Worm (Caenorhabditis elegans): ENCODE measurements around the gene atg-13.

Gene atg-13

ce11 chrIII:8163788-8164423 is 5.9 kb upstream of the atg-13 start, which contains the start of gene prp-8 (continued):
- TF ChIP-seq ztf-6 (GFP tag; IDR thresholded peaks at IDR 0.05) (no peak), ets-4 (GFP tag; optimal IDR thresholded peaks at IDR 0.05) (no peak), die-1 (tag; optimal IDR thresholded peaks at IDR 0.05) (no peak), rcor-1 (GFP tag; IDR thresholded peaks at IDR 0.05) (0 out of 2 replicates have a peak, but pooled peaks have one; percentile 37), sea-2 (GFP tag; IDR thresholded peaks at IDR 0.05) (no peak), snpc-4 (GFP tag; optimal IDR thresholded peaks at IDR 0.05) (peak; percentile 19), snpc-4 (tag; optimal IDR thresholded peaks at IDR 0.05) (peak in 3 of 4 experiments; percentile 37 to 59 (median 45)), akir-1 (GFP tag; optimal IDR thresholded peaks at IDR 0.05) (no peak), ceh-79 (tag; optimal IDR thresholded peaks at IDR 0.05) (no peak), B0336.3 (GFP tag; IDR thresholded peaks at IDR 0.05) (peak; percentile 34; the same call in 1 of the 2 replicates), hlh-26 (GFP tag; conservative IDR thresholded peaks at IDR 0.05) (no peak), gei-17 (GFP tag; optimal IDR thresholded peaks at IDR 0.05) (no peak), bed-1 (GFP tag; IDR thresholded peaks at IDR 0.05) (no peak), Y56A3A.18 (GFP tag; IDR thresholded peaks at IDR 0.05) (no peak), nhr-27 (tag; optimal IDR thresholded peaks at IDR 0.05) (no peak), F23B12.7 (tag; optimal IDR thresholded peaks at IDR 0.05; ENCODE audit: insufficient read depth) (peak; percentile 80), snpc-1.1 (tag; optimal IDR thresholded peaks at IDR 0.05; ENCODE audit: insufficient read depth) (no peak), ztf-26 (tag; optimal IDR thresholded peaks at IDR 0.05) (peak; percentile 39), attf-3 (GFP tag; conservative IDR thresholded peaks at IDR 0.05) (peak; percentile 99), D2030.7 (GFP tag; IDR thresholded peaks at IDR 0.05) (peak; percentile 46), lir-1 (GFP tag; conservative IDR thresholded peaks at IDR 0.05) (peak; percentile 67; the same call in 1 of the 2 replicates), ekl-4 (GFP tag; IDR thresholded peaks at IDR 0.05) (peak; percentile 51), zim-3 (tag; optimal IDR thresholded peaks at IDR 0.05) (no peak), nhr-90 (tag; optimal IDR thresholded peaks at IDR 0.05) (no peak), bed-2 (GFP tag; IDR thresholded peaks at IDR 0.05) (no peak), dox-1 (GFP tag; IDR thresholded peaks at IDR 0.05) (peak; percentile 84), efl-1 (GFP tag; optimal IDR thresholded peaks at IDR 0.05) (peak; percentile 74), dpl-1 (GFP tag; optimal IDR thresholded peaks at IDR 0.05) (peak; percentile 79), hmg-1.2 (GFP tag; IDR thresholded peaks at IDR 0.05) (peak; percentile 60), F52B5.7 (tag; optimal IDR thresholded peaks at IDR 0.05) (no peak), F55B11.4 (tag; optimal IDR thresholded peaks at IDR 0.05; ENCODE audit: borderline replicate concordance, insufficient read depth) (no peak), nhr-80 (tag; optimal IDR thresholded peaks at IDR 0.05) (peak; percentile 50), mel-28 (tag; optimal IDR thresholded peaks at IDR 0.05; ENCODE audit: borderline replicate concordance) (no peak), egrh-3 (GFP tag; IDR thresholded peaks at IDR 0.05) (peak; percentile 32; the same call in 1 of the 2 replicates), ceh-27 (GFP tag; optimal IDR thresholded peaks at IDR 0.05) (peak; percentile 91), ceh-40 (GFP tag; IDR thresholded peaks at IDR 0.05) (0 out of 2 replicates have a peak, but pooled peaks have one; percentile 5), mcd-1 (GFP tag; IDR thresholded peaks at IDR 0.05) (peak; percentile 76), attf-5 (GFP tag; optimal IDR thresholded peaks at IDR 0.05) (peak; percentile 98), Y67H2A.10 (GFP tag; conservative IDR thresholded peaks at IDR 0.05) (peak; percentile 75; the same call in 1 of the 2 replicates), B0035.1 (tag; optimal IDR thresholded peaks at IDR 0.05) (no peak), tlf-1 (GFP tag; optimal IDR thresholded peaks at IDR 0.05) (peak; percentile 44), F33H1.4 (GFP tag; IDR thresholded peaks at IDR 0.05) (peak; percentile 57), hmg-20 (GFP tag; IDR thresholded peaks at IDR 0.05) (no peak), madf-3 (GFP tag; IDR thresholded peaks at IDR 0.05) (no peak), tbx-9 (tag; optimal IDR thresholded peaks at IDR 0.05; ENCODE audit: borderline replicate concordance) (no peak), K12H6.12 (tag; optimal IDR thresholded peaks at IDR 0.05) (peak; percentile 72), F22D6.2 (tag; optimal IDR thresholded peaks at IDR 0.05) (no peak), Y79H2A.3 (GFP tag; conservative IDR thresholded peaks at IDR 0.05) (no peak)
